Worm (Caenorhabditis elegans): ENCODE measurements around the gene F55A11.4.
A peak's percentile ranks its signal among the peaks of the same experiment; 100 is the strongest.

F55A11.4 gene

DNA sequence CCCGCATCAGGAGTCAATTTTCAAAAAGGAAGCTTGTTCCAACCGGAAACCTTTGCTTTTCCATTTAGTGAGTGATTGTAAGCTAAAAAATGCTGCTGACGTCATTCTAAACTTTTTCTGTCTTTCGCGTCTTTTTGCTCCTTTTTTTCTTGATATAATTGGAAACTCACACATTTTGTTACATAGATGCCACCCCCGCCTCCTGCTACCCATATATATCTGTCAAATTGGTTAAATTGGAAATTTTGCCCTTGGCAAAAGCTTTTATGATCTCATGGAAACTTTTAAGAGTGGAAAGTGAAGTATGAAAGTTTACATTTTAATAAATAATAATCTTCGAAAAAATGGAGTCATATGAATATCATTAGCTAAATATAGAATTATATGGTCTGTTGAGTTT lies 39.7 kb downstream of the F55A11.4 start:
- TF ChIP-seq ceh-20 (GFP tag; IDR thresholded peaks at IDR 0.05) (no peak), ceh-28 (tag; optimal IDR thresholded peaks at IDR 0.05) (no peak), ceh-44 (GFP tag; IDR thresholded peaks at IDR 0.05) (no peak), pqm-1 (tag; optimal IDR thresholded peaks at IDR 0.05) (no peak), aha-1 (tag) (peak; percentile 77), hif-1 (tag; optimal IDR thresholded peaks at IDR 0.05) (no peak), Y48G9A.11 (GFP tag; IDR thresholded peaks at IDR 0.05) (no peak), lin-29 (GFP tag; IDR thresholded peaks at IDR 0.05) (no peak)

DNA sequence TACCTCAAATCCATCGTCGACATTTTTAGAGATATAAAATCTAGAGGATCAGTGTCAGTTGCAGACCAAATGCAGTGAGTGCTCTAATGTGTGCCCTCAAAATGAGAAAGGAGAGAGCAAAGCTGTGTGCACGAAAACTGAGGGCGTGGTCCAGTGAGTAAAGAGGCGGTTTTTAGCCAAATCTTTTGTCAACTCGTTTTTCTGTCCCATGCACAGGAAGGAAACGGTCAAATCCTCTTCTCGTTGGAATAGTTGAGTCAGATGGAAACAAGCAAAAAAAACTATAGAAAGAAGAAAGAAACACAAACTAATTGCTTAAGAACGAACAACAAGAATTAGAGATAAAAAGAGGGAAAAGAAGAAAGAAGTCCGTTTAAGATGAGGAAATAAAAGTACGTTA lies 41.7 kb downstream of the F55A11.4 start, which contains the start of gene D2023.3:
TSS of gene D2023.3 (minus strand) at position 101 of the 400 bp plus-strand sequence.
- TF ChIP-seq unc-62 (GFP tag; optimal IDR thresholded peaks at IDR 0.05 in 1 of 2) (peak in 1 of 2 experiments; percentile 72), unc-62 (tag; optimal IDR thresholded peaks at IDR 0.05) (no peak), ztf-11 (tag; optimal IDR thresholded peaks at IDR 0.05) (no peak)

DNA sequence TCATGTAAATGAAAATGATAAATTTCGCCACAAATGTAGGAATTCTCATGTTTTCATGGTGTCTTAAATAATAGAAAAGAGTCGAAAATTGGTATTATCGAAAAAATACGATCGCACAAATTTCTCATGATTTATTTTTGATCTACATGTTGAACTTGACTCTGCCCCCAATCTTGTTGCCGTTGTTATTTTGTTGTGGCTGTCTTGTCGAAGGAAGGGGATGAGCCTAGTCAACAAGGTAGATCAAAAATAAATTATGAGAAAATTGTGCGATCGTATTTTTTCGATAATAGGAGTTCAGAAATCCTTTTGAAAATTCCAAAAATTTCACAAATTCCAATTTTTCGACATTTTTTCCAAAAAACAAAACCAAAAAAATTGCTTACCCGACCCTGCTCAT lies 45.3 kb downstream of the F55A11.4 start:
- TF ChIP-seq nhr-28 (tag; optimal IDR thresholded peaks at IDR 0.05), result no peak
- no peak for TF ChIP-seq lir-3 (tag; optimal IDR thresholded peaks at IDR 0.05)
- no peak for TF ChIP-seq mxl-2 (GFP tag; conservative IDR thresholded peaks at IDR 0.05)
- no peak for TF ChIP-seq snpc-1.2 (GFP tag; IDR thresholded peaks at IDR 0.05)
- no peak for TF ChIP-seq daf-19 (GFP tag; conservative IDR thresholded peaks at IDR 0.05)
- no peak for TF ChIP-seq nhr-76 (tag; optimal IDR thresholded peaks at IDR 0.05)
- TF ChIP-seq gei-8 (GFP tag; optimal IDR thresholded peaks at IDR 0.05), result no peak
- no peak for TF ChIP-seq ama-1 (optimal IDR thresholded peaks at IDR 0.05)
- TF ChIP-seq cey-2 (tag; optimal IDR thresholded peaks at IDR 0.05; ENCODE audit: borderline replicate concordance, insufficient read depth), result no peak
- no peak for TF ChIP-seq arid-1 (GFP tag; conservative IDR thresholded peaks at IDR 0.05)
- no peak for TF ChIP-seq nhr-41 (GFP tag; IDR thresholded peaks at IDR 0.05)
- no peak for TF ChIP-seq hlh-30 (tag; optimal IDR thresholded peaks at IDR 0.05; ENCODE audit: insufficient read depth)
- no peak for TF ChIP-seq F37D6.2 (tag; optimal IDR thresholded peaks at IDR 0.05)
- no peak for TF ChIP-seq pqm-1 (tag; optimal IDR thresholded peaks at IDR 0.05)
- no peak for TF ChIP-seq unc-39 (tag; optimal IDR thresholded peaks at IDR 0.05)
- no peak for TF ChIP-seq zag-1 (tag; optimal IDR thresholded peaks at IDR 0.05)
- no peak for TF ChIP-seq fos-1 (tag; optimal IDR thresholded peaks at IDR 0.05)
- TF ChIP-seq set-16 (GFP tag; IDR thresholded peaks at IDR 0.05), result no peak
- no peak for TF ChIP-seq madf-5 (GFP tag; IDR thresholded peaks at IDR 0.05)

ce11 chrV:11817263-11817726 lies 47.0 kb downstream of the F55A11.4 start:
- TF ChIP-seq hlh-11 (tag; optimal IDR thresholded peaks at IDR 0.05) (peak; percentile 4), unc-62 (GFP tag; optimal IDR thresholded peaks at IDR 0.05 in 1 of 2) (no peak), unc-62 (tag; optimal IDR thresholded peaks at IDR 0.05) (no peak), zfp-3 (GFP tag; conservative IDR thresholded peaks at IDR 0.05) (peak; percentile 91), nhr-42 (GFP tag; IDR thresholded peaks at IDR 0.05) (0 out of 2 replicates have a peak, but pooled peaks have one; percentile 72), lsy-2 (tag; optimal IDR thresholded peaks at IDR 0.05) (peak in 1 of 2 experiments; percentile 24), mep-1 (tag; optimal IDR thresholded peaks at IDR 0.05) (peak; percentile 48), Y75B8A.6 (GFP tag; IDR thresholded peaks at IDR 0.05) (peak; percentile 7; the same call in 1 of the 2 replicates), spr-1 (tag; optimal IDR thresholded peaks at IDR 0.05) (no peak), php-3 (GFP tag; IDR thresholded peaks at IDR 0.05) (peak; percentile 58; the same call in 1 of the 2 replicates), ZK546.5 (tag; optimal IDR thresholded peaks at IDR 0.05) (no peak), T26A8.4 (GFP tag; IDR thresholded peaks at IDR 0.05) (peak; percentile 74), daf-16 (GFP tag; optimal IDR thresholded peaks at IDR 0.05) (no peak), daf-16 (tag; optimal IDR thresholded peaks at IDR 0.05) (no peak), Y105C5A.15 (GFP tag; IDR thresholded peaks at IDR 0.05) (0 out of 2 replicates have a peak, but pooled peaks have one; percentile 59), zag-1 (tag; optimal IDR thresholded peaks at IDR 0.05) (no peak), lim-7 (GFP tag; IDR thresholded peaks at IDR 0.05) (0 out of 2 replicates have a peak, but pooled peaks have one; percentile 10), F44E2.7 (GFP tag; IDR thresholded peaks at IDR 0.05) (0 out of 2 replicates have a peak, but pooled peaks have one; percentile 14), D1046.2 (GFP tag; IDR thresholded peaks at IDR 0.05) (peak; percentile 69; the same call in 1 of the 2 replicates), lin-38 (GFP tag; IDR thresholded peaks at IDR 0.05) (peak; percentile 63), jun-1 (tag; optimal IDR thresholded peaks at IDR 0.05) (no peak), aly-2 (tag; optimal IDR thresholded peaks at IDR 0.05) (no peak), hif-1 (tag; optimal IDR thresholded peaks at IDR 0.05) (peak in 1 of 2 experiments; percentile 11), arid-1 (GFP tag; conservative IDR thresholded peaks at IDR 0.05) (peak; percentile 67)
